Fruit fly (Drosophila melanogaster) whole organism, wandering third instar larva: ENCODE results near the gene CG7900.

Experiments
- Abd-B ChIP-seq: fragments of >200 bp; optimal IDR thresholded peaks from 2 replicates; lab custom pipeline; 2017; ENCODE audit warnings: missing biosample characterization, missing genetic modification characterization
- CG32264 ChIP-seq: fragments of 200-800 bp; sonication (Bioruptor generic); optimal IDR thresholded peaks from 2 replicates; lab custom pipeline; 2016; ENCODE audit warnings: missing biosample characterization, missing genetic modification characterization
- CrebA ChIP-seq: fragments of 200-800 bp; sonication (Bioruptor generic); optimal IDR thresholded peaks from 2 replicates; lab custom pipeline; 2016; ENCODE audit warnings: missing biosample characterization, mild to moderate bottlenecking, missing genetic modification characterization, borderline replicate concordance
- Dif ChIP-seq: fragments of 200-275, 200-300 bp; sonication (Bioruptor generic); optimal IDR thresholded peaks from 2 replicates; lab custom pipeline; 2018; ENCODE audit warnings: missing biosample characterization, missing genetic modification characterization; ENCODE audit not compliant: partially characterized antibody
- OdsH ChIP-seq: fragments of 200-800 bp; sonication (Bioruptor generic); optimal IDR thresholded peaks from 2 replicates; lab custom pipeline; 2016; ENCODE audit warnings: missing biosample characterization, mild to moderate bottlenecking, missing genetic modification characterization
- Vsx2 ChIP-seq: fragments of 200-300, 225-300 bp; sonication (Bioruptor generic); optimal IDR thresholded peaks from 2 replicates; lab custom pipeline; 2018; ENCODE audit warnings: missing biosample characterization, missing genetic modification characterization; ENCODE audit not compliant: partially characterized antibody
- brk ChIP-seq: fragments of 200-800 bp; sonication (Bioruptor generic); optimal IDR thresholded peaks from 2 replicates; lab custom pipeline; 2016; ENCODE audit warnings: missing biosample characterization, mild to moderate bottlenecking, missing genetic modification characterization
- dmrt93B ChIP-seq: fragments of 200-800 bp; sonication (Bioruptor generic); optimal IDR thresholded peaks from 2 replicates; lab custom pipeline; 2018; ENCODE audit warnings: missing biosample characterization, mild to moderate bottlenecking, missing genetic modification characterization
- dsf ChIP-seq: sonication (Bioruptor generic); optimal IDR thresholded peaks from 2 replicates; lab custom pipeline; 2016; ENCODE audit warnings: missing biosample characterization, missing genetic modification characterization, borderline replicate concordance
- fru ChIP-seq: fragments of 200-800 bp; sonication (Bioruptor generic); optimal IDR thresholded peaks from 3 replicates; lab custom pipeline; 2016; ENCODE audit warnings: missing biosample characterization, mild to moderate bottlenecking, missing genetic modification characterization
- rgr ChIP-seq: fragments of 200-800 bp; sonication (Bioruptor generic); optimal IDR thresholded peaks from 3 replicates; lab custom pipeline; 2016; ENCODE audit warnings: missing biosample characterization, mild to moderate bottlenecking, missing genetic modification characterization
- sage ChIP-seq: fragments of 200-800 bp; sonication (Bioruptor generic); optimal IDR thresholded peaks from 2 replicates; lab custom pipeline; 2016; ENCODE audit warnings: missing biosample characterization, mild to moderate bottlenecking, missing genetic modification characterization
- tai ChIP-seq: sonication (Bioruptor generic); optimal IDR thresholded peaks from 2 replicates; lab custom pipeline; 2016; ENCODE audit warnings: missing biosample characterization, missing genetic modification characterization
- usp ChIP-seq: fragments of >200 bp; optimal IDR thresholded peaks from 2 replicates; lab custom pipeline; 2017; ENCODE audit warnings: missing biosample characterization, missing genetic modification characterization

dm6 chr3R:8132398-8132797 is 38.5 kb downstream of the CG7900 start:
- TF ChIP-seq CG32264 (GFP tag; lab: Kevin White, UChicago) (no peak), sage (no peak), usp (GFP tag; lab: Kevin White, UChicago) (no peak), Vsx2 (GFP tag; lab: Kevin White, UChicago) (no peak), rgr (GFP tag; lab: Kevin White, UChicago) (peak; percentile 42), tai (GFP tag; lab: Kevin White, UChicago) (no peak), fru (GFP tag; lab: Kevin White, UChicago) (peak; percentile 47), Dif (no peak), brk (GFP tag; lab: Kevin White, UChicago) (no peak), CrebA (GFP tag; lab: Kevin White, UChicago) (no peak), dsf (GFP tag; lab: Kevin White, UChicago) (no peak), dmrt93B (GFP tag; lab: Kevin White, UChicago) (no peak), Abd-B (GFP tag; lab: Kevin White, UChicago) (no peak), OdsH (peak; percentile 22)
